Worm (Caenorhabditis elegans): ENCODE measurements around the gene ucr-2.2.

ce11 chrX:15188510-15188909, 14.8 kb downstream of the ucr-2.2 start:
- TF ChIP-seq pqm-1 (tag; optimal IDR thresholded peaks at IDR 0.05) (no peak), sdc-2 (tag; optimal IDR thresholded peaks at IDR 0.05) (no peak)

Data from whole organism, late embryonic.